Fruit fly (Drosophila melanogaster) Kc167 (cell line): Measurements from ENCODE around the gene CG8851.

Source experiments
- Myc ChIP-seq: fragments of >200 bp; optimal IDR thresholded peaks from 2 replicates; lab custom pipeline; 2017; ENCODE audit warnings: missing external identifiers
- Sin3A ChIP-seq: fragments of >200 bp; optimal IDR thresholded peaks from 2 replicates; lab custom pipeline; 2018; ENCODE audit warnings: missing external identifiers
- h ChIP-seq: fragments of >200 bp; optimal IDR thresholded peaks from 3 replicates; lab custom pipeline; 2018; ENCODE audit warnings: missing external identifiers
- psq ChIP-seq: fragments of >200 bp; optimal IDR thresholded peaks from 2 replicates; lab custom pipeline; 2017; ENCODE audit warnings: missing external identifiers

DNA sequence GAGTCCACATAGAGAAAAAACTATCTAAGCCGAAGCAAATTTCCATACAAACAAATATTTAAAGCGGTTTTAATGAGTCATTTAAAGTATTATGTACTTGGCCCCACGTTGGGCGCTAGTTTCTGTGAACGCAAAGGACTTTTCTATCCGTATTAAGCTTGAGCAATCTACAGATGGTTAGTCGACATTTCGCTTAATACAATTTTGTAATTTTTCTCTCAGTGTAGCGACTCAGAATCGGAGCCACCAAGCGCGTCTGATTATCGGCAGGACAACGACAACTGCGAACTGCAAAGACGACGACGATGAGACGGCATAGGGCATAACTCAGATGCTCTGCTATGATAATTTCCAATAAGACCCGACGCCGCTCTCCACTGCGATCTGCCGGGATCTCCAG is 43.0 kb downstream of the CG8851 start:
- no peak for TF ChIP-seq psq
- no peak for TF ChIP-seq Sin3A (lab: Kevin White, UChicago)
- TF ChIP-seq h (lab: Kevin White, UChicago) = no peak
- no peak for TF ChIP-seq Myc (lab: Kevin White, UChicago)
